Fruit fly (Drosophila melanogaster): ENCODE measurements around the gene CG32532.

Gene CG32532

DNA sequence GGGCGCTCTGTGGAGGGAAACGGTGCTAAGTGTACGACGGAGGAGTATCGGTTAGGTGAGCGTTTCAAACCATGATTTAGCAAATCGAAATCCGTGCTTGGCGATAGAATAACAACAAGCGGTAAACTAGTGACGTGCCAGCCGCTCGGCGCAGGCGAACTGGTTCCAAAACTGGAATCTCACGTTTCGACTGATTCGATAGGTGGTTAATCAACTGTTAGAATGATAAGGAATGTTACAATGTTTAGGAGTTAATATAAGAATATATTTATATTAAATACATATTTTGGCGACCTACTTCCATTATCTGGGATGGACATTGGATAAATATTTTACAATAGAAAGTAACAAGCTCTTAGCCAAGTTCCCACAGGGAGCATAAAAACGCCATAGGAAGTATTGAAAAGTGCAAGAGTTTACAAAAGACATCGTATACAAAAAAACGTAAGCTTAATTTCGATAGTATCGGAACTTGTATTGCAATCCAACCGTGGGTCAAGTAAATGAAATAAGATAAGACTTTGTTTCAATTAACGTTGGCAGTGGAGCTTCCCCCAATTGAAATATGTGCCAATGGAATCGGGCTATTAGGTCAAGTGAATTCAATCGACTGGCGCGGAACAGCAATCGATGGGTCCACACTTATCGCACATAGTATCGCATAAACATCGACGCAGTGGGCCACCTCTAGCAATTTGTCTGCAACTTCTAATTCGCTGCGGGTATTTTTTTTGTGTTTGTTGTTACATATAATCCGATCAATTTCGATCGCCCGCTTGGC lies 52.3 kb downstream of the CG32532 start, which contains the start of the genes ksh, CG14200 and Pfrx (continued):
- no peak for TF ChIP-seq TFAM (GFP tag; optimal IDR thresholded peaks at IDR 0.05)
- no peak for TF ChIP-seq CG7839 (tag; optimal IDR thresholded peaks at IDR 0.05)
- no peak for TF ChIP-seq fd64A (GFP tag; optimal IDR thresholded peaks at IDR 0.05)
- no peak for TF ChIP-seq cg (GFP tag; optimal IDR thresholded peaks at IDR 0.05)
- TF ChIP-seq NK7.1 (GFP tag; optimal IDR thresholded peaks at IDR 0.05): no peak
- no peak for TF ChIP-seq Fer1 (GFP tag; optimal IDR thresholded peaks at IDR 0.05)
- TF ChIP-seq CG4360 (GFP tag; IDR thresholded peaks at IDR 0.05): no peak
- TF ChIP-seq Aef1 (GFP tag; IDR thresholded peaks at IDR 0.05): 0 out of 3 replicates have a peak, but pooled peaks have one; percentile 23
- no peak for TF ChIP-seq CG12236 (GFP tag; optimal IDR thresholded peaks at IDR 0.05)
- TF ChIP-seq CG32772 (GFP tag; IDR thresholded peaks at IDR 0.05): no peak
- no peak for TF ChIP-seq CG17612 (GFP tag; IDR thresholded peaks at IDR 0.05)
- TF ChIP-seq bowl (GFP tag; IDR thresholded peaks at IDR 0.05): no peak
- TF ChIP-seq Dip2 (GFP tag; IDR thresholded peaks at IDR 0.05): no peak
- TF ChIP-seq chn (GFP tag; optimal IDR thresholded peaks at IDR 0.05): no peak
- peak; percentile 23 for TF ChIP-seq CG11504 (tag; optimal IDR thresholded peaks at IDR 0.05)
- no peak for TF ChIP-seq caup (GFP tag; optimal IDR thresholded peaks at IDR 0.05; ENCODE audit: severe bottlenecking)
- TF ChIP-seq otp (GFP tag; IDR thresholded peaks at IDR 0.05): no peak
- no peak for TF ChIP-seq rib (GFP tag; IDR thresholded peaks at IDR 0.05)
- TF ChIP-seq stwl (tag; optimal IDR thresholded peaks at IDR 0.05): no peak
- no peak for TF ChIP-seq NC2α (GFP tag; optimal IDR thresholded peaks at IDR 0.05)
- peak in 1 of 2 experiments; percentile 30 for TF ChIP-seq Pdp1 (GFP tag; optimal IDR thresholded peaks at IDR 0.05)
- TF ChIP-seq CG9437 (GFP tag; optimal IDR thresholded peaks at IDR 0.05): peak; percentile 47
- TF ChIP-seq CG18599 (GFP tag; optimal IDR thresholded peaks at IDR 0.05): no peak
- TF ChIP-seq CrebB (tag; optimal IDR thresholded peaks at IDR 0.05): no peak
- no peak for TF ChIP-seq ac (GFP tag; optimal IDR thresholded peaks at IDR 0.05)
- TF ChIP-seq Rx (GFP tag; IDR thresholded peaks at IDR 0.05): no peak
- no peak for TF ChIP-seq cas (GFP tag; IDR thresholded peaks at IDR 0.05)
- peak; percentile 79 for TF ChIP-seq unc-4 (GFP tag; IDR thresholded peaks at IDR 0.05; ENCODE audit: partially characterized antibody)
- TF ChIP-seq NFAT (GFP tag; IDR thresholded peaks at IDR 0.05): peak; percentile 55; the same call in 1 of the 2 replicates
- no peak for TF ChIP-seq gce (GFP tag; IDR thresholded peaks at IDR 0.05)
- no peak for TF ChIP-seq twi (tag; optimal IDR thresholded peaks at IDR 0.05)
- no peak for TF ChIP-seq Drgx (GFP tag; IDR thresholded peaks at IDR 0.05)
- TF ChIP-seq inv (GFP tag; IDR thresholded peaks at IDR 0.05; ENCODE audit: partially characterized antibody): peak; percentile 90
- no peak for TF ChIP-seq dmrt99B (tag; optimal IDR thresholded peaks at IDR 0.05)
- TF ChIP-seq Usf (GFP tag; optimal IDR thresholded peaks at IDR 0.05): no peak
- TF ChIP-seq CG12769 (tag; optimal IDR thresholded peaks at IDR 0.05): no peak
- TF ChIP-seq CG10431 (GFP tag; optimal IDR thresholded peaks at IDR 0.05): no peak
- no peak for TF ChIP-seq Ada2b (GFP tag; IDR thresholded peaks at IDR 0.05)
- no peak for TF ChIP-seq ap (GFP tag; IDR thresholded peaks at IDR 0.05)
- TF ChIP-seq CG1647 (GFP tag; optimal IDR thresholded peaks at IDR 0.05): no peak
- no peak for TF ChIP-seq Asciz (GFP tag; optimal IDR thresholded peaks at IDR 0.05)
- peak; percentile 94 for TF ChIP-seq Bgb (GFP tag; IDR thresholded peaks at IDR 0.05; ENCODE audit: partially characterized antibody)
- TF ChIP-seq pb (GFP tag; optimal IDR thresholded peaks at IDR 0.05): no peak
- TF ChIP-seq CG9727 (GFP tag; optimal IDR thresholded peaks at IDR 0.05): no peak
- 0 out of 2 replicates have a peak, but pooled peaks have one; percentile 17 for TF ChIP-seq klu (GFP tag; IDR thresholded peaks at IDR 0.05)
- peak; percentile 14 for TF ChIP-seq CG7786 (GFP tag; optimal IDR thresholded peaks at IDR 0.05)
- peak; percentile 86 for TF ChIP-seq CG32532 (GFP tag; IDR thresholded peaks at IDR 0.05)
- no peak for TF ChIP-seq CG10565 (GFP tag; optimal IDR thresholded peaks at IDR 0.05)
- TF ChIP-seq Hr78 (GFP tag; optimal IDR thresholded peaks at IDR 0.05): no peak

Measured in whole organism, embryonic.